Worm (Caenorhabditis elegans) whole organism, young adult: ENCODE data around the gene C50E3.13.
A peak's percentile ranks its signal among the peaks of the same experiment; 100 is the strongest.

Experiments
- B0035.1 ChIP-seq: sonication (generic microtip); optimal IDR thresholded peaks from 2 replicates; lab custom pipeline; 2016; ENCODE audit warnings: missing genetic modification characterization, mild to moderate bottlenecking, missing compliant biosample characterization, missing genotype, missing genetic modification reagents
- B0261.1 ChIP-seq: sonication (generic microtip); optimal IDR thresholded peaks from 2 replicates; lab custom pipeline; 2016; ENCODE audit warnings: mild to moderate bottlenecking, missing genetic modification characterization, moderate library complexity, missing compliant biosample characterization
- D2030.7 ChIP-seq: fragments of 200-800 bp; sonication (Bioruptor generic); IDR thresholded peaks from 2 replicates; pipeline ENCODE4 v1.3.6; 2022; ENCODE audit warnings: missing genetic modification reagents, missing genetic modification characterization, missing compliant biosample characterization
- F55B11.4 ChIP-seq: sonication (generic microtip); optimal IDR thresholded peaks from 2 replicates; lab custom pipeline; 2016; ENCODE audit warnings: missing compliant biosample characterization, missing genetic modification characterization, borderline replicate concordance; ENCODE audit not compliant: insufficient read depth
- K11D2.4 ChIP-seq: fragments of 200-800 bp; sonication (Bioruptor generic); IDR thresholded peaks from 2 replicates; pipeline ENCODE4 v1.3.6; 2022; ENCODE audit warnings: missing genetic modification reagents, missing genetic modification characterization, missing compliant biosample characterization
- T07F8.4 ChIP-seq: sonication (generic microtip); optimal IDR thresholded peaks from 2 replicates; lab custom pipeline; 2016; ENCODE audit warnings: mild to moderate bottlenecking, missing genetic modification characterization, moderate library complexity, missing compliant biosample characterization
- Y56A3A.18 ChIP-seq: fragments of 200-800 bp; sonication (Bioruptor generic); IDR thresholded peaks from 2 replicates; pipeline ENCODE4 v1.3.6; 2022; ENCODE audit warnings: missing genetic modification reagents, missing genetic modification characterization, missing compliant biosample characterization
- Y79H2A.3 ChIP-seq: fragments of 200-800 bp; sonication (Bioruptor generic); conservative IDR thresholded peaks from 2 replicates; pipeline ENCODE4 v1.3.6; 2022; ENCODE audit warnings: missing genetic modification reagents, missing genetic modification characterization, missing compliant biosample characterization
- akir-1 ChIP-seq: fragments of 200-800 bp; sonication (Bioruptor generic); optimal IDR thresholded peaks from 2 replicates; lab custom pipeline; 2018; ENCODE audit warnings: mild to moderate bottlenecking, missing genetic modification characterization, moderate library complexity, missing compliant biosample characterization
- athp-1 ChIP-seq: sonication (generic microtip); optimal IDR thresholded peaks from 2 replicates; lab custom pipeline; 2017; ENCODE audit warnings: mild to moderate bottlenecking, missing genetic modification characterization, missing compliant biosample characterization
- cebp-1 ChIP-seq, 2 experiments: fragments of 200-800 bp in 1 of 2; sonication (Bioruptor generic) in 1 of 2; sonication (generic microtip) in 1 of 2; IDR thresholded peaks in 1 of 2; optimal IDR thresholded peaks in 1 of 2; 2 replicates each; pipeline versions ENCODE4 v1.3.6 to Lab custom; 2017 to 2022; ENCODE audit warnings: missing compliant biosample characterization in 2 of 2, missing genetic modification characterization in 2 of 2, mild to moderate bottlenecking in 1 of 2, missing genetic modification reagents in 1 of 2, moderate library complexity in 1 of 2
- ceh-58 ChIP-seq: fragments of 200-800 bp; sonication (Bioruptor generic); IDR thresholded peaks from 2 replicates; pipeline ENCODE4 v1.3.6; 2022; ENCODE audit warnings: missing genetic modification characterization, missing compliant biosample characterization
- ceh-79 ChIP-seq: sonication (generic microtip); optimal IDR thresholded peaks from 2 replicates; lab custom pipeline; 2017; ENCODE audit warnings: mild to moderate bottlenecking, missing genetic modification characterization, missing compliant biosample characterization
- chd-7 ChIP-seq: sonication (generic microtip); optimal IDR thresholded peaks from 2 replicates; lab custom pipeline; 2016; ENCODE audit warnings: mild to moderate bottlenecking, missing genetic modification characterization, moderate library complexity, missing compliant biosample characterization
- dpl-1 ChIP-seq: fragments of 150-350 bp; optimal IDR thresholded peaks from 2 replicates; lab custom pipeline; 2014; ENCODE audit warnings: missing biosample characterization, missing genetic modification reagents, missing genetic modification characterization
- efl-1 ChIP-seq: fragments of 150-350 bp; optimal IDR thresholded peaks from 2 replicates; lab custom pipeline; 2014; ENCODE audit warnings: missing biosample characterization, missing genetic modification reagents, missing genetic modification characterization
- egrh-3 ChIP-seq: fragments of 200-800 bp; sonication (Bioruptor generic); IDR thresholded peaks from 2 replicates; pipeline ENCODE4 v1.3.6; 2022; ENCODE audit warnings: missing genetic modification reagents, missing genetic modification characterization, missing compliant biosample characterization
- ekl-4 ChIP-seq: fragments of 200-800 bp; sonication (Bioruptor generic); IDR thresholded peaks from 2 replicates; pipeline ENCODE4 v1.3.6; 2022; ENCODE audit warnings: missing genetic modification reagents, missing genetic modification characterization, missing compliant biosample characterization
- ets-4 ChIP-seq: fragments of 200-800 bp; sonication (Bioruptor generic); optimal IDR thresholded peaks from 2 replicates; lab custom pipeline; 2018; ENCODE audit warnings: mild to moderate bottlenecking, missing genetic modification characterization, missing compliant biosample characterization
- gei-17 ChIP-seq: fragments of 200-800 bp; sonication (Bioruptor generic); optimal IDR thresholded peaks from 2 replicates; lab custom pipeline; 2018; ENCODE audit warnings: mild to moderate bottlenecking, missing genetic modification characterization, missing compliant biosample characterization
- hlh-12 ChIP-seq: sonication (generic microtip); optimal IDR thresholded peaks from 2 replicates; lab custom pipeline; 2016; ENCODE audit warnings: missing genetic modification characterization, missing compliant biosample characterization
- hmg-1.2 ChIP-seq: fragments of 200-800 bp; sonication (Bioruptor generic); IDR thresholded peaks from 2 replicates; pipeline ENCODE4 v1.3.6; 2022; ENCODE audit warnings: missing genetic modification reagents, missing genetic modification characterization, missing compliant biosample characterization
- hrde-1 ChIP-seq: sonication (generic microtip); optimal IDR thresholded peaks from 2 replicates; lab custom pipeline; 2016; ENCODE audit warnings: missing genetic modification characterization, mild to moderate bottlenecking, missing compliant biosample characterization, moderate library complexity, missing genotype, missing genetic modification reagents, borderline replicate concordance
- hsf-1 ChIP-seq: fragments of 200-800 bp; sonication (Bioruptor generic); IDR thresholded peaks from 2 replicates; pipeline ENCODE4 v1.3.6; 2022; ENCODE audit warnings: missing genetic modification reagents, missing genetic modification characterization, missing compliant biosample characterization
- lag-1 ChIP-seq: fragments of 200-800 bp; sonication (Bioruptor generic); IDR thresholded peaks from 2 replicates; pipeline ENCODE4 v1.3.6; 2022; ENCODE audit warnings: missing genetic modification reagents, missing genetic modification characterization, missing compliant biosample characterization
- let-526 ChIP-seq: fragments of 200-800 bp; sonication (Bioruptor generic); IDR thresholded peaks from 2 replicates; pipeline ENCODE4 v1.3.6; 2022; ENCODE audit warnings: missing genetic modification reagents, missing genetic modification characterization, missing compliant biosample characterization
- lin-35 ChIP-seq, 3 experiments: fragments of 150-350 bp in 2 of 3; sonication (generic microtip) in 1 of 3; optimal IDR thresholded peaks; 2 replicates each; lab custom pipeline; 2014 to 2018; ENCODE audit warnings: missing biosample characterization in 3 of 3, missing genetic modification characterization in 3 of 3, missing genetic modification reagents in 3 of 3
- lin-40 ChIP-seq: sonication (generic microtip); optimal IDR thresholded peaks from 2 replicates; lab custom pipeline; 2016; ENCODE audit warnings: missing genetic modification characterization, mild to moderate bottlenecking, missing compliant biosample characterization, missing genotype, missing genetic modification reagents
- lir-1 ChIP-seq: fragments of 200-800 bp; sonication (Bioruptor generic); conservative IDR thresholded peaks from 2 replicates; pipeline ENCODE4 v1.3.6; 2022; ENCODE audit warnings: missing genetic modification reagents, missing genetic modification characterization, missing compliant biosample characterization
- lsl-1 ChIP-seq: fragments of 200-800 bp; sonication (Bioruptor generic); optimal IDR thresholded peaks from 2 replicates; lab custom pipeline; 2018; ENCODE audit warnings: mild to moderate bottlenecking, missing genetic modification characterization, moderate library complexity, missing compliant biosample characterization
- madf-3 ChIP-seq: fragments of 200-800 bp; sonication (Bioruptor generic); IDR thresholded peaks from 2 replicates; pipeline ENCODE4 v1.3.6; 2022; ENCODE audit warnings: missing genetic modification reagents, missing genetic modification characterization, missing compliant biosample characterization
- madf-8 ChIP-seq: fragments of 200-800 bp; sonication (Bioruptor generic); conservative IDR thresholded peaks from 2 replicates; pipeline ENCODE4 v1.3.6; 2022; ENCODE audit warnings: missing genetic modification reagents, missing genetic modification characterization, missing compliant biosample characterization
- mcd-1 ChIP-seq: fragments of 200-800 bp; sonication (Bioruptor generic); IDR thresholded peaks from 2 replicates; pipeline ENCODE4 v1.3.6; 2022; ENCODE audit warnings: missing genetic modification reagents, missing genetic modification characterization, missing compliant biosample characterization
- nhr-179 ChIP-seq: sonication (generic microtip); optimal IDR thresholded peaks from 2 replicates; lab custom pipeline; 2016; ENCODE audit warnings: mild to moderate bottlenecking, missing genetic modification characterization, missing compliant biosample characterization
- nhr-27 ChIP-seq: fragments of 200-800 bp; sonication (Bioruptor generic); optimal IDR thresholded peaks from 2 replicates; lab custom pipeline; 2018; ENCODE audit warnings: mild to moderate bottlenecking, missing genetic modification characterization, moderate library complexity, missing compliant biosample characterization
- pbrm-1 ChIP-seq: fragments of 200-800 bp; sonication (Bioruptor generic); IDR thresholded peaks from 2 replicates; pipeline ENCODE4 v1.3.6; 2022; ENCODE audit warnings: missing genetic modification reagents, missing genetic modification characterization, missing compliant biosample characterization
- pha-4 ChIP-seq: fragments of 150-350 bp; sonication (generic microtip); optimal IDR thresholded peaks from 2 replicates; lab custom pipeline; 2014; ENCODE audit warnings: missing biosample characterization, missing genetic modification reagents, missing genetic modification characterization
- sdz-38 ChIP-seq: sonication (generic microtip); optimal IDR thresholded peaks from 2 replicates; lab custom pipeline; 2016; ENCODE audit warnings: missing genotype, missing genetic modification characterization, missing compliant biosample characterization
- snpc-1.1 ChIP-seq: sonication (generic microtip); optimal IDR thresholded peaks from 2 replicates; lab custom pipeline; 2017; ENCODE audit warnings: missing genetic modification characterization, mild to moderate bottlenecking, missing compliant biosample characterization, antibody characterized with exemption, moderate library complexity, missing genotype, missing genetic modification reagents; ENCODE audit not compliant: insufficient read depth
- snpc-3.4 ChIP-seq: sonication (generic microtip); optimal IDR thresholded peaks from 2 replicates; lab custom pipeline; 2017; ENCODE audit warnings: missing genetic modification characterization, mild to moderate bottlenecking, missing compliant biosample characterization, antibody characterized with exemption, moderate library complexity, missing genotype, missing genetic modification reagents
- snpc-4 ChIP-seq, 5 experiments: fragments of 150-350 bp in 1 of 5; sonication (generic microtip) in 4 of 5; optimal IDR thresholded peaks; 2 replicates each; lab custom pipeline; 2014 to 2018; ENCODE audit warnings: missing genetic modification characterization in 5 of 5, missing biosample characterization in 3 of 5, antibody characterized with exemption in 2 of 5, mild to moderate bottlenecking in 2 of 5, missing compliant biosample characterization in 2 of 5, missing genotype in 2 of 5, moderate library complexity in 2 of 5, missing genetic modification reagents in 1 of 5
- somi-1 ChIP-seq: fragments of 200-800 bp; sonication (Bioruptor generic); optimal IDR thresholded peaks from 2 replicates; lab custom pipeline; 2018; ENCODE audit warnings: mild to moderate bottlenecking, missing genetic modification characterization, missing compliant biosample characterization
- unc-62 ChIP-seq: fragments of 150-350 bp; optimal IDR thresholded peaks from 2 replicates; lab custom pipeline; 2014; ENCODE audit warnings: missing biosample characterization, missing genetic modification reagents, missing genetic modification characterization
- zfh-2 ChIP-seq: fragments of 200-800 bp; sonication (Bioruptor generic); conservative IDR thresholded peaks from 2 replicates; pipeline ENCODE4 v1.3.6; 2022; ENCODE audit warnings: missing genetic modification reagents, missing genetic modification characterization, missing compliant biosample characterization
- ztf-3 ChIP-seq: fragments of 200-800 bp; sonication (Bioruptor generic); optimal IDR thresholded peaks from 2 replicates; lab custom pipeline; 2018; ENCODE audit warnings: mild to moderate bottlenecking, missing genetic modification characterization, missing compliant biosample characterization

The C50E3.13 gene

ce11 chrV:7587637-7588036 is 36.4 kb downstream of the C50E3.13 start, which contains the start of the genes F19F10.11 and C50E3.5 (continued):
- TF ChIP-seq snpc-3.4 (tag; lab: Kevin White, UChicago): peak; percentile 35

- TF ChIP-seq snpc-4 (GFP tag; optimal IDR thresholded peaks at IDR 0.05; lab: Kevin White, UChicago) (no peak), snpc-4 (tag; optimal IDR thresholded peaks at IDR 0.05; lab: Kevin White, UChicago) (no peak), B0261.1 (tag; lab: Kevin White, UChicago) (no peak), Y79H2A.3 (GFP tag; lab: Robert Waterston, UW) (no peak), mcd-1 (GFP tag; lab: Robert Waterston, UW) (peak; percentile 93), nhr-27 (tag; lab: Kevin White, UChicago) (no peak), chd-7 (no peak), cebp-1 (GFP tag; IDR thresholded peaks at IDR 0.05; lab: Robert Waterston, UW) (no peak), cebp-1 (tag; optimal IDR thresholded peaks at IDR 0.05; lab: Kevin White, UChicago) (peak; percentile 17), nhr-179 (tag; lab: Kevin White, UChicago) (no peak), lin-35 (GFP tag; optimal IDR thresholded peaks at IDR 0.05; lab: Kevin White, UChicago) (no peak), madf-8 (GFP tag; lab: Robert Waterston, UW) (no peak), ets-4 (no peak), akir-1 (no peak), Y56A3A.18 (no peak), lsl-1 (GFP tag; lab: Kevin White, UChicago) (peak; percentile 33), snpc-3.4 (tag; lab: Kevin White, UChicago) (peak; percentile 17), dpl-1 (GFP tag; lab: Kevin White, UChicago) (no peak), pbrm-1 (GFP tag; lab: Robert Waterston, UW) (no peak), zfh-2 (GFP tag; lab: Robert Waterston, UW) (no peak), ceh-79 (tag; lab: Kevin White, UChicago) (no peak), hmg-1.2 (peak; percentile 91), pha-4 (tag; lab: Kevin White, UChicago) (no peak), somi-1 (GFP tag; lab: Kevin White, UChicago) (no peak), efl-1 (GFP tag; lab: Kevin White, UChicago) (peak; percentile 10), ztf-3 (GFP tag; lab: Kevin White, UChicago) (no peak), B0035.1 (tag; lab: Kevin White, UChicago) (no peak), lin-40 (tag; lab: Kevin White, UChicago) (peak; percentile 21), hsf-1 (GFP tag; lab: Robert Waterston, UW) (no peak), D2030.7 (GFP tag; lab: Robert Waterston, UW) (peak; percentile 34; the same call in 1 of the 2 replicates), unc-62 (no peak), let-526 (GFP tag; lab: Robert Waterston, UW) (no peak), sdz-38 (no peak), ekl-4 (GFP tag; lab: Robert Waterston, UW) (peak; percentile 25; the same call in 1 of the 2 replicates), K11D2.4 (GFP tag; lab: Robert Waterston, UW) (no peak), ceh-58 (GFP tag; lab: Robert Waterston, UW) (no peak), snpc-1.1 (no peak), madf-3 (GFP tag; lab: Robert Waterston, UW) (no peak), hlh-12 (tag; lab: Kevin White, UChicago) (no peak), lag-1 (GFP tag; lab: Robert Waterston, UW) (no peak), T07F8.4 (tag; lab: Kevin White, UChicago) (no peak), lir-1 (GFP tag; lab: Robert Waterston, UW) (no peak), F55B11.4 (tag; lab: Kevin White, UChicago) (no peak), athp-1 (peak; percentile 14), gei-17 (GFP tag; lab: Kevin White, UChicago) (no peak), egrh-3 (GFP tag; lab: Robert Waterston, UW) (no peak), hrde-1 (no peak)
Observed at ce11 chrV:7580378-7580777, 43.7 kb downstream of the C50E3.13 start, which contains the start of gene ets-6. ets-6 (minus strand) TSS chrV:7580546.
